Worm (Caenorhabditis elegans) whole organism, L3 larva: ENCODE data around the gene F38H4.5.
A peak's percentile ranks its signal among the peaks of the same experiment; 100 is the strongest.

Source experiments
- R02D3.7 ChIP-seq: fragments of 150-350 bp; optimal IDR thresholded peaks from 2 replicates; lab custom pipeline; 2014; ENCODE audit warnings: missing biosample characterization, missing genetic modification characterization
- ZK546.5 ChIP-seq: sonication (generic microtip); optimal IDR thresholded peaks from 2 replicates; lab custom pipeline; 2017; ENCODE audit warnings: missing biosample characterization, missing genetic modification characterization
- ceh-16 ChIP-seq: sonication (generic microtip); optimal IDR thresholded peaks from 2 replicates; lab custom pipeline; 2017; ENCODE audit warnings: missing biosample characterization, missing genetic modification characterization
- ceh-28 ChIP-seq: fragments of 150-350 bp; optimal IDR thresholded peaks from 2 replicates; lab custom pipeline; 2014; ENCODE audit warnings: missing biosample characterization, missing genetic modification reagents, missing genetic modification characterization
- ceh-82 ChIP-seq: fragments of 150-350 bp; optimal IDR thresholded peaks from 2 replicates; lab custom pipeline; 2014; ENCODE audit warnings: missing biosample characterization, missing genetic modification characterization
- ceh-9 ChIP-seq: sonication (generic microtip); optimal IDR thresholded peaks from 2 replicates; lab custom pipeline; 2018; ENCODE audit warnings: missing biosample characterization, missing genetic modification characterization
- daf-12 ChIP-seq: fragments of 150-350 bp; optimal IDR thresholded peaks from 2 replicates; lab custom pipeline; 2014; ENCODE audit warnings: missing biosample characterization, missing genetic modification reagents, missing genetic modification characterization
- elt-1 ChIP-seq: fragments of 150-350 bp; optimal IDR thresholded peaks from 2 replicates; lab custom pipeline; 2014; ENCODE audit warnings: missing biosample characterization, missing genetic modification characterization
- elt-2 ChIP-seq: sonication (generic microtip); optimal IDR thresholded peaks from 2 replicates; lab custom pipeline; 2016; ENCODE audit warnings: missing genetic modification reagents, mild to moderate bottlenecking, missing genetic modification characterization, missing compliant biosample characterization
- elt-3 ChIP-seq, 3 experiments: fragments of 150-350 bp in 1 of 3; sonication (generic microtip) in 2 of 3; optimal IDR thresholded peaks; 2 replicates in 2 of 3; 4 replicates in 1 of 3; lab custom pipeline; 2014 to 2017; ENCODE audit warnings: missing biosample characterization in 3 of 3, missing genetic modification characterization in 3 of 3
- eor-1 ChIP-seq, 2 experiments: fragments of 150-350 bp; optimal IDR thresholded peaks; 2 replicates each; lab custom pipeline; 2014 to 2018; ENCODE audit warnings: missing biosample characterization in 2 of 2, missing genetic modification characterization in 2 of 2
- fkh-10 ChIP-seq: sonication (generic microtip); optimal IDR thresholded peaks from 2 replicates; lab custom pipeline; 2017; ENCODE audit warnings: missing biosample characterization, missing genetic modification reagents, missing genetic modification characterization
- fos-1 ChIP-seq: fragments of 150-350 bp; optimal IDR thresholded peaks from 2 replicates; lab custom pipeline; 2014; ENCODE audit warnings: missing biosample characterization, missing genetic modification characterization
- hmg-11 ChIP-seq: sonication (generic microtip); optimal IDR thresholded peaks from 2 replicates; lab custom pipeline; 2016; ENCODE audit warnings: missing genetic modification characterization, missing compliant biosample characterization
- jun-1 ChIP-seq: fragments of 150-350 bp; optimal IDR thresholded peaks from 2 replicates; lab custom pipeline; 2014; ENCODE audit warnings: missing biosample characterization, missing genetic modification reagents, missing genetic modification characterization
- lin-15B ChIP-seq: fragments of 150-350 bp; optimal IDR thresholded peaks from 2 replicates; lab custom pipeline; 2014; ENCODE audit warnings: missing biosample characterization, missing genetic modification characterization
- lin-39 ChIP-seq: fragments of 150-350 bp; optimal IDR thresholded peaks from 2 replicates; lab custom pipeline; 2018; ENCODE audit warnings: missing biosample characterization, missing genetic modification reagents, missing genetic modification characterization
- lsy-12 ChIP-seq: sonication (generic microtip); optimal IDR thresholded peaks from 2 replicates; lab custom pipeline; 2016; ENCODE audit warnings: mild to moderate bottlenecking, missing genetic modification characterization, missing compliant biosample characterization
- mdl-1 ChIP-seq: fragments of 150-350 bp; optimal IDR thresholded peaks from 2 replicates; lab custom pipeline; 2014; ENCODE audit warnings: missing biosample characterization, missing genetic modification characterization
- mml-1 ChIP-seq: fragments of 150-350 bp; sonication (generic microtip); optimal IDR thresholded peaks from 3 replicates; lab custom pipeline; 2014; ENCODE audit warnings: missing biosample characterization, missing genetic modification characterization
- nfya-1 ChIP-seq: sonication (generic microtip); optimal IDR thresholded peaks from 2 replicates; lab custom pipeline; 2017; ENCODE audit warnings: missing genetic modification characterization, mild to moderate bottlenecking, missing compliant biosample characterization, antibody characterized with exemption, moderate library complexity; ENCODE audit not compliant: insufficient read depth
- nhr-11 ChIP-seq: fragments of 150-350 bp; optimal IDR thresholded peaks from 2 replicates; lab custom pipeline; 2014; ENCODE audit warnings: missing biosample characterization, missing genetic modification characterization
- nhr-12 ChIP-seq: fragments of 150-350 bp; optimal IDR thresholded peaks from 2 replicates; lab custom pipeline; 2014; ENCODE audit warnings: missing biosample characterization, missing genetic modification characterization
- nhr-23 ChIP-seq: fragments of 150-350 bp; optimal IDR thresholded peaks from 2 replicates; lab custom pipeline; 2014; ENCODE audit warnings: missing biosample characterization, missing genetic modification reagents, missing genetic modification characterization
- nhr-237 ChIP-seq: fragments of 150-350 bp; optimal IDR thresholded peaks from 2 replicates; lab custom pipeline; 2014; ENCODE audit warnings: missing biosample characterization, missing genetic modification characterization
- nhr-25 ChIP-seq: sonication (generic microtip); optimal IDR thresholded peaks from 2 replicates; lab custom pipeline; 2017; ENCODE audit warnings: missing biosample characterization, missing genetic modification characterization
- nhr-28 ChIP-seq: fragments of 150-350 bp; optimal IDR thresholded peaks from 2 replicates; lab custom pipeline; 2014; ENCODE audit warnings: missing biosample characterization, missing genetic modification characterization
- nhr-43 ChIP-seq: sonication (generic microtip); optimal IDR thresholded peaks from 2 replicates; lab custom pipeline; 2016; ENCODE audit warnings: mild to moderate bottlenecking, missing genetic modification characterization, missing compliant biosample characterization; ENCODE audit not compliant: poor library complexity, severe bottlenecking
- nhr-67 ChIP-seq: fragments of 150-350 bp; optimal IDR thresholded peaks from 2 replicates; lab custom pipeline; 2014; ENCODE audit warnings: missing biosample characterization, missing genetic modification characterization
- nhr-77 ChIP-seq: fragments of 150-350 bp; optimal IDR thresholded peaks from 2 replicates; lab custom pipeline; 2014; ENCODE audit warnings: missing biosample characterization, missing genetic modification characterization
- pha-4 ChIP-seq: fragments of 150-350 bp; optimal IDR thresholded peaks from 2 replicates; lab custom pipeline; 2014; ENCODE audit warnings: missing biosample characterization, missing genetic modification reagents, missing genetic modification characterization
- snpc-4 ChIP-seq: fragments of 150-350 bp; optimal IDR thresholded peaks from 2 replicates; lab custom pipeline; 2014; ENCODE audit warnings: missing biosample characterization, missing genetic modification characterization
- unc-39 ChIP-seq: sonication (generic microtip); optimal IDR thresholded peaks from 4 replicates; lab custom pipeline; 2017; ENCODE audit warnings: missing biosample characterization, missing genetic modification characterization
- unc-62 ChIP-seq: fragments of 150-350 bp; sonication (generic microtip); optimal IDR thresholded peaks from 4 replicates; lab custom pipeline; 2014; ENCODE audit warnings: missing biosample characterization, missing genetic modification reagents, missing genetic modification characterization
- ztf-11 ChIP-seq: fragments of 150-350 bp; optimal IDR thresholded peaks from 2 replicates; lab custom pipeline; 2014; ENCODE audit warnings: missing biosample characterization, missing genetic modification characterization

Gene F38H4.5

DNA sequence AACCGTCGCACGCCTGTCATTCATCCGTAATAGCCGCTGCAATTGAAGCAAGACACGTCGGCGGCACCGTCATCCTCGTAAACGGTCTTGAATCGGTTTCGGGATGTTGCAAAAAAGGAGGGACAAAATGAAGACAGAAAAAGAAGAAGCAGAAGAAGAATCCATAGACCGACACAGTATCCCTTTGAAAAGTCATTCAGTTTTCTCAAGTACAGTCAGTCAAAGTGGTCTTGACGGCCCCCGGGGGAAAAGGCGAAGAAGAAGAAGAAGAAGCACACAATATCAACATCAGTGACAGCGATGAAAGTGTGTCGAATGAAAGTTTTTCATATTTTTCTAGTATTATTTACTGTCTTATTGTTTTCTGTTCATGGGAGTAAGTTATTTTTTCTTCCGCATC, 26.3 kb downstream of the F38H4.5 start, which contains the start of gene cutl-27:
TSS of gene cutl-27 (plus strand) at position 301 of the 400 bp plus-strand sequence.
- TF ChIP-seq hmg-11 (tag; lab: Kevin White, UChicago): no peak
- TF ChIP-seq nhr-28 (tag; lab: Kevin White, UChicago): no peak
- TF ChIP-seq eor-1 (tag; optimal IDR thresholded peaks at IDR 0.05; lab: Kevin White, UChicago): no peak
- TF ChIP-seq ceh-28: no peak
- no peak for TF ChIP-seq nhr-67 (tag; lab: Kevin White, UChicago)
- no peak for TF ChIP-seq pha-4 (tag; lab: Kevin White, UChicago)
- TF ChIP-seq R02D3.7 (tag; lab: Kevin White, UChicago): no peak
- TF ChIP-seq fos-1 (tag; lab: Kevin White, UChicago): no peak
- TF ChIP-seq unc-39 (tag; lab: Kevin White, UChicago): no peak
- TF ChIP-seq nhr-23 (tag; lab: Kevin White, UChicago): no peak
- TF ChIP-seq mdl-1 (tag; lab: Kevin White, UChicago): no peak
- no peak for TF ChIP-seq nhr-237 (tag; lab: Kevin White, UChicago)
- no peak for TF ChIP-seq fkh-10
- TF ChIP-seq elt-2 (tag; lab: Kevin White, UChicago): no peak
- no peak for TF ChIP-seq unc-62 (GFP tag; lab: Kevin White, UChicago)
- TF ChIP-seq lsy-12 (tag; lab: Kevin White, UChicago): no peak
- TF ChIP-seq, all 47 proteins: peak for 0

DNA sequence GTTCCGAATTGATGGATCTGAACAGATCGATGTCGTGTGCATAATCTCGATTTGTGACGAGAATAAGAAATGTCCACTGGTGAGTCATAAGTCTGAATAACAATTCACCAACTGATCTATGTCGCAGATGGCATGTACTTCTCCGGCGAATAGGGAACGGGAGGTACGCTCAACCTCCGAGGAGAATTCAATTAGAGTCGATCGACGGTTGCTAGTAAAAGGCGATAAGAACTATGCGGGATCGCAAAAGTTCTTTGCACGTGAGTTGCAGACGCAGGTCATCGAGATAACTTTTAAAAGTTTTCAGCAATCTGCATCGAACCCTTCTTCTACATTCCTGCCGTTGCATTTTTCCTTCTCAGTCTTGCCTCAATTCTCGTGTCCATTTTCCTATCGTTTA, 30.6 kb downstream of the F38H4.5 start:
- TF ChIP-seq nhr-23 (tag; lab: Kevin White, UChicago) (peak; percentile 71), snpc-4 (no peak), ceh-28 (no peak), elt-1 (peak; percentile 77)
- TF ChIP-seq, all 47 proteins: peak for 2

DNA sequence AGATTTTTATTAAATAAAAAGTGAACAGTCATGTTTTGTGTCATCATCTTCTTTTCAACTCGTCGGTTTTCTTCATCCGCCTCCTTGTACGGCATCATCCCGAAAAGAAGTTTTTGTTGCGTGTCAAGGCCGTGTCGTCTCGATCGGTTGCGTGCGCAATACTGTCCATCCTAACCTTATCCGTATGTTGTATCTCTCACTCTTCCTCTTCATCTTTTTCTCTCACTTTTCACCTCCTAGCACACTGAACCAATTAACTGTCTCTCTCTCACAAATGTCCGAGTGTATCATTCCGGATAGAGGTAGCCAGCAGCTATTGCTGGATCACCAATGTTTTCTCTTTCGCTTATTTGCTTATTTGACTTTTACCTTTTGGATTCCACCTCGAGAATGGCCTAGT, 31.5 kb downstream of the F38H4.5 start:
- TF ChIP-seq nhr-67 (tag; lab: Kevin White, UChicago): no peak
- no peak for TF ChIP-seq jun-1 (tag; lab: Kevin White, UChicago)
- no peak for TF ChIP-seq elt-2 (tag; lab: Kevin White, UChicago)
- TF ChIP-seq unc-62 (GFP tag; lab: Kevin White, UChicago): no peak
- TF ChIP-seq ceh-9 (tag; lab: Kevin White, UChicago): no peak
- TF ChIP-seq fos-1 (tag; lab: Kevin White, UChicago): no peak
- no peak for TF ChIP-seq ceh-82
- no peak for TF ChIP-seq nfya-1 (tag; lab: Kevin White, UChicago)
- TF ChIP-seq nhr-43 (tag; lab: Kevin White, UChicago): peak; percentile 45
- no peak for TF ChIP-seq ceh-16 (tag; lab: Kevin White, UChicago)
- TF ChIP-seq nhr-25: peak; percentile 44
- TF ChIP-seq ztf-11 (tag; lab: Kevin White, UChicago): no peak
- no peak for TF ChIP-seq lin-39 (tag; lab: Kevin White, UChicago)
- TF ChIP-seq ZK546.5 (tag; lab: Kevin White, UChicago): no peak
- TF ChIP-seq lin-15B (tag; lab: Kevin White, UChicago): no peak
- peak; percentile 92 for TF ChIP-seq nhr-23 (tag; lab: Kevin White, UChicago)

DNA sequence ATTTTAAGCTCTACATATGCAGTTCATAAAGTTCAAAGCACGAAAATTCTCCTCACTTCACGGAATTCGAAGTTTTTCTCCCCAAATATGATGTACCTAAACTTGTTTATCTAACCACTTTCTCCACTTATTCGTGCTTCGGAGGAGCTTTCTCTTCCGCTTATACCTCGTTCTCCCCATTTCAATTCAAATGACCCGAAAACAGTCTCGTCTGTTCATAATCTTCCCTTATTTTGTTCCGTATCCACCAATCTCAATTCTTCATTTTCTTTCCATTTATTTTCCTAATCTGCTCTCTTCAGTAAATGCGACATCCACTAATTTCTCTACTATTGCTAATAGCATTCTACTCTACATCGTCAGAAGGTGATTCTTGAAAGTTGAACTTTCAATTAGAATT, 33.3 kb downstream of the F38H4.5 start, which contains the start of gene let-653:
TSS of gene let-653 (plus strand) at position 301 of the 400 bp plus-strand sequence.
- no peak for TF ChIP-seq lsy-12 (tag; lab: Kevin White, UChicago)
- TF ChIP-seq nhr-12 (tag; lab: Kevin White, UChicago): no peak
- no peak for TF ChIP-seq elt-3 (tag; optimal IDR thresholded peaks at IDR 0.05; lab: Kevin White, UChicago)
- no peak for TF ChIP-seq nhr-11 (tag; lab: Kevin White, UChicago)

DNA sequence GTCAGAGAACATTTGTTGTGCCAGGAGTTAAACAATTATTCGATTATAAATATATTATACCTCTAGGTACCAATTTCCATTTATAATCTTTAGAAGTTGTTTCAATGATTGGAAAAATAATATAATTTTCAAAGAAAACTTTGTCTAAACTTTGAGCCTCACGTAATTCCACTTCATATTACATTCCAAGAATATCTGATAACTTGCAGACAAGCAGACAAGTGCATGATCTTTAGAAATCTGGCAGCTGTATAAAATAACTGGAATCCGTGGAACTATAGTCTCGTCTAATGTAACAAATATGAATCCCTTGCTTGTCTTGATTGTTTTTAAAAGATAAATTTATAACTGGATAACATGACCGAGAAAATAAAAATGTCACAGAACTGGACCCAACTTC, 40.6 kb downstream of the F38H4.5 start:
- TF ChIP-seq pha-4 (tag; lab: Kevin White, UChicago) (no peak), daf-12 (tag; lab: Kevin White, UChicago) (no peak), nhr-77 (tag; lab: Kevin White, UChicago) (no peak), mml-1 (tag; lab: Kevin White, UChicago) (no peak)
